Worm (Caenorhabditis elegans) whole organism, mixed stage, embryonic: ENCODE data around the gene D2089.3.

ENCODE experiments used
- M03D4.4 ChIP-seq: sonication (generic microtip); optimal IDR thresholded peaks from 2 replicates; lab custom pipeline; 2017; ENCODE audit warnings: mild to moderate bottlenecking, missing genetic modification characterization, missing compliant biosample characterization
- blmp-1 ChIP-seq: fragments of 150-350 bp; optimal IDR thresholded peaks from 2 replicates; lab custom pipeline; 2014; ENCODE audit warnings: missing biosample characterization, missing genetic modification characterization
- ces-1 ChIP-seq: fragments of 150-350 bp; optimal IDR thresholded peaks from 2 replicates; lab custom pipeline; 2014; ENCODE audit warnings: missing biosample characterization, missing genetic modification reagents, missing genetic modification characterization
- lin-32 ChIP-seq: fragments of 200-800 bp; sonication (Bioruptor generic); optimal IDR thresholded peaks from 2 replicates; lab custom pipeline; 2018; ENCODE audit warnings: mild to moderate bottlenecking, missing genetic modification characterization, missing compliant biosample characterization
- mab-5 ChIP-seq: fragments of 150-350 bp; optimal IDR thresholded peaks from 2 replicates; lab custom pipeline; 2014; ENCODE audit warnings: missing biosample characterization, missing genetic modification characterization
- nhr-12 ChIP-seq: fragments of 150-350 bp; optimal IDR thresholded peaks from 2 replicates; lab custom pipeline; 2014; ENCODE audit warnings: missing biosample characterization, missing genetic modification characterization
- nhr-237 ChIP-seq: fragments of 150-350 bp; optimal IDR thresholded peaks from 2 replicates; lab custom pipeline; 2014; ENCODE audit warnings: missing biosample characterization, missing genetic modification characterization
- nhr-76 ChIP-seq: sonication (generic microtip); optimal IDR thresholded peaks from 2 replicates; lab custom pipeline; 2017; ENCODE audit warnings: missing biosample characterization, missing genetic modification characterization
- sptf-1 ChIP-seq: sonication (generic microtip); optimal IDR thresholded peaks from 2 replicates; lab custom pipeline; 2017; ENCODE audit warnings: mild to moderate bottlenecking, missing genetic modification characterization, moderate library complexity, missing compliant biosample characterization

ce11 chrII:10680614-10681013 lies 15.7 kb upstream of the D2089.3 start:
- TF ChIP-seq blmp-1 (no peak), nhr-76 (tag; lab: Kevin White, UChicago) (no peak), M03D4.4 (tag; lab: Kevin White, UChicago) (no peak), nhr-12 (tag; lab: Kevin White, UChicago) (no peak), mab-5 (tag; lab: Kevin White, UChicago) (no peak), nhr-237 (tag; lab: Kevin White, UChicago) (no peak), ces-1 (GFP tag; lab: Kevin White, UChicago) (peak; percentile 63), lin-32 (no peak), sptf-1 (tag; lab: Kevin White, UChicago) (no peak)
